Worm (Caenorhabditis elegans) whole organism, L4/young adult: ENCODE data around the gene srw-40.

ENCODE experiments used
- W03F9.2 ChIP-seq: fragments of 150-350 bp; optimal IDR thresholded peaks from 2 replicates; lab custom pipeline; 2014; ENCODE audit warnings: missing biosample characterization, missing genetic modification characterization
- dao-5 ChIP-seq: sonication (generic microtip); optimal IDR thresholded peaks from 2 replicates; lab custom pipeline; 2016; ENCODE audit warnings: missing genotype, missing genetic modification characterization, moderate library complexity, missing compliant biosample characterization
- him-1 ChIP-seq: sonication (generic microtip); optimal IDR thresholded peaks from 2 replicates; lab custom pipeline; 2016; ENCODE audit warnings: missing genotype, missing genetic modification reagents, missing genetic modification characterization, missing compliant biosample characterization

Gene srw-40

ce11 chrII:4322871-4323270 is 7.0 kb upstream of the srw-40 start, which contains the start of gene H20J04.6:
TSS of gene H20J04.6 (plus strand) at chrII:4323256.
- TF ChIP-seq him-1 (tag; lab: Kevin White, UChicago) (no peak), dao-5 (tag; lab: Kevin White, UChicago) (no peak), W03F9.2 (no peak)

- TF ChIP-seq W03F9.2, result no peak
- no peak for TF ChIP-seq him-1 (tag; lab: Kevin White, UChicago)
- TF ChIP-seq dao-5 (tag; lab: Kevin White, UChicago), result no peak
These were observed 5.9 kb upstream of the srw-40 start, which contains the start of gene Y52E8A.1 for ce11 chrII:4321766-4322165. TSS of gene Y52E8A.1 (plus strand) at chrII:4322066.

- TF ChIP-seq him-1 (tag; lab: Kevin White, UChicago) (no peak), W03F9.2 (no peak), dao-5 (tag; lab: Kevin White, UChicago) (no peak)
These were observed 4.5 kb upstream of the srw-40 start, which contains the start of gene Y52E8A.2 for ce11 chrII:4320455-4320854. TSS of gene Y52E8A.2 (plus strand) at chrII:4320836.

- TF ChIP-seq him-1 (tag; lab: Kevin White, UChicago) (no peak), dao-5 (tag; lab: Kevin White, UChicago) (no peak), W03F9.2 (no peak)
These were observed 3.7 kb upstream of the srw-40 start, which contains the start of gene Y52E8A.6 for ce11 chrII:4319537-4320019. TSS of gene Y52E8A.6 (minus strand) at chrII:4319969.

ce11 chrII:4312115-4312514 is 3.8 kb downstream of the srw-40 start, which contains the start of gene plep-1:
TSS of gene plep-1 (minus strand) at chrII:4312215.
- TF ChIP-seq dao-5 (tag; lab: Kevin White, UChicago), result no peak
- no peak for TF ChIP-seq W03F9.2
- no peak for TF ChIP-seq him-1 (tag; lab: Kevin White, UChicago)

- TF ChIP-seq W03F9.2 (no peak), him-1 (tag; lab: Kevin White, UChicago) (no peak), dao-5 (tag; lab: Kevin White, UChicago) (no peak)
These were observed 8.8 kb downstream of the srw-40 start, which contains the start of gene Y52E8A.3 for ce11 chrII:4306921-4307630. TSS of gene Y52E8A.3 (minus strand) at chrII:4306971.

- TF ChIP-seq dao-5 (tag; lab: Kevin White, UChicago) (no peak), him-1 (tag; lab: Kevin White, UChicago) (no peak), W03F9.2 (no peak)
These were observed 14.6 kb downstream of the srw-40 start, which contains the start of gene gtf-2F1 for ce11 chrII:4301307-4301706. TSS of gene gtf-2F1 (plus strand) at chrII:4301607.

- TF ChIP-seq him-1 (tag; lab: Kevin White, UChicago) (peak; percentile 92), W03F9.2 (peak; percentile 95), dao-5 (tag; lab: Kevin White, UChicago) (no peak)
These were observed 16.6 kb downstream of the srw-40 start, which contains the start of gene sco-1 for ce11 chrII:4299227-4299703. TSS of gene sco-1 (plus strand) at chrII:4299653.

ce11 chrII:4297259-4297658 is 18.7 kb downstream of the srw-40 start:
- no peak for TF ChIP-seq him-1 (tag; lab: Kevin White, UChicago)
- no peak for TF ChIP-seq W03F9.2
- TF ChIP-seq dao-5 (tag; lab: Kevin White, UChicago), result no peak

ce11 chrII:4294801-4295200 is 21.1 kb downstream of the srw-40 start, which contains the start of gene rml-4:
TSS of gene rml-4 (plus strand) at chrII:4295101.
- no peak for TF ChIP-seq him-1 (tag; lab: Kevin White, UChicago)

- no peak for TF ChIP-seq him-1 (tag; lab: Kevin White, UChicago)
- no peak for TF ChIP-seq dao-5 (tag; lab: Kevin White, UChicago)
- no peak for TF ChIP-seq W03F9.2
These were observed 21.7 kb downstream of the srw-40 start for ce11 chrII:4294189-4294588.

- TF ChIP-seq W03F9.2, result no peak
- no peak for TF ChIP-seq him-1 (tag; lab: Kevin White, UChicago)
- no peak for TF ChIP-seq dao-5 (tag; lab: Kevin White, UChicago)
These were observed 22.8 kb downstream of the srw-40 start for ce11 chrII:4293027-4293522.

- TF ChIP-seq him-1 (tag; lab: Kevin White, UChicago) (no peak), dao-5 (tag; lab: Kevin White, UChicago) (no peak), W03F9.2 (no peak)
These were observed 24.1 kb downstream of the srw-40 start for ce11 chrII:4291799-4292198.

ce11 chrII:4288572-4288971 is 27.3 kb downstream of the srw-40 start:
- TF ChIP-seq W03F9.2 (no peak), him-1 (tag; lab: Kevin White, UChicago) (no peak), dao-5 (tag; lab: Kevin White, UChicago) (no peak)
